Fruit fly (Drosophila melanogaster) whole organism, embryonic: ENCODE results near the gene Rad17.

ENCODE experiments used
- CG10209 ChIP-seq: fragments of 200-800 bp; sonication (Bioruptor generic); optimal IDR thresholded peaks from 3 replicates; lab custom pipeline; 2017; ENCODE audit warnings: missing biosample characterization, mild to moderate bottlenecking, missing genetic modification characterization, missing genetic modification reagents
- CG15011 ChIP-seq: fragments of 200-800 bp; sonication (Bioruptor generic); optimal IDR thresholded peaks from 3 replicates; lab custom pipeline; 2018; ENCODE audit warnings: missing biosample characterization, mild to moderate bottlenecking, missing genetic modification characterization
- CG15514 ChIP-seq: fragments of 200-800 bp; sonication (Bioruptor generic); optimal IDR thresholded peaks from 3 replicates; lab custom pipeline; 2017; ENCODE audit warnings: missing biosample characterization, missing genetic modification characterization, mild to moderate bottlenecking, moderate library complexity, missing genetic modification reagents
- CG16815 ChIP-seq: fragments of 200-800 bp; sonication (Bioruptor generic); optimal IDR thresholded peaks from 3 replicates; lab custom pipeline; 2017; ENCODE audit warnings: missing biosample characterization, mild to moderate bottlenecking, missing genetic modification characterization
- CG17359 ChIP-seq: fragments of 200-800 bp; sonication (Bioruptor generic); optimal IDR thresholded peaks from 3 replicates; lab custom pipeline; 2018; ENCODE audit warnings: missing biosample characterization, mild to moderate bottlenecking, missing genetic modification characterization, moderate library complexity
- CG18011 ChIP-seq: fragments of 200-800 bp; sonication (Bioruptor generic); optimal IDR thresholded peaks from 2 replicates; lab custom pipeline; 2017; ENCODE audit warnings: missing biosample characterization, missing genetic modification characterization, mild to moderate bottlenecking, moderate library complexity, missing genotype
- CG2199 ChIP-seq: fragments of 200-800 bp; sonication (Bioruptor generic); IDR thresholded peaks from 3 replicates; pipeline ENCODE4 v1.3.6; 2022; ENCODE audit warnings: missing biosample characterization, missing genetic modification characterization
- CG30431 ChIP-seq: fragments of 200-800 bp; sonication (Bioruptor generic); optimal IDR thresholded peaks from 2 replicates; lab custom pipeline; 2017; ENCODE audit warnings: missing biosample characterization, missing genetic modification characterization
- CG32772 ChIP-seq: fragments of 200-800 bp; sonication (Bioruptor generic); IDR thresholded peaks from 2 replicates; pipeline ENCODE4 v1.3.6; 2022; ENCODE audit warnings: missing biosample characterization, missing genetic modification characterization
- CG34224 ChIP-seq: fragments of 200-800 bp; sonication (Bioruptor generic); IDR thresholded peaks from 3 replicates; pipeline ENCODE4 v1.3.6; 2022; ENCODE audit warnings: missing biosample characterization, missing genetic modification characterization; ENCODE audit not compliant: partially characterized antibody
- CG4820 ChIP-seq: fragments of 200-800 bp; sonication (Bioruptor generic); optimal IDR thresholded peaks from 3 replicates; lab custom pipeline; 2016; ENCODE audit warnings: missing biosample characterization, missing genetic modification characterization
- CG5180 ChIP-seq: fragments of 200-800 bp; sonication (Bioruptor generic); optimal IDR thresholded peaks from 3 replicates; lab custom pipeline; 2017; ENCODE audit warnings: missing biosample characterization, missing genetic modification characterization, mild to moderate bottlenecking, moderate library complexity, missing genetic modification reagents
- CG5245 ChIP-seq: fragments of 200-800 bp; sonication (Bioruptor generic); optimal IDR thresholded peaks from 3 replicates; lab custom pipeline; 2016; ENCODE audit warnings: missing biosample characterization, missing genetic modification characterization
- CG5953 ChIP-seq: fragments of 200-800 bp; sonication (Bioruptor generic); IDR thresholded peaks from 2 replicates; pipeline ENCODE4 v1.3.6; 2022; ENCODE audit warnings: missing biosample characterization, missing genetic modification characterization
- CG6654 ChIP-seq: fragments of 200-800 bp; sonication (Bioruptor generic); optimal IDR thresholded peaks from 2 replicates; lab custom pipeline; 2017; ENCODE audit warnings: missing biosample characterization, mild to moderate bottlenecking, missing genetic modification characterization
- CG8765 ChIP-seq: fragments of 200-800 bp; sonication (Bioruptor generic); IDR thresholded peaks from 2 replicates; pipeline ENCODE4 v1.3.6; 2022; ENCODE audit warnings: missing biosample characterization, missing genetic modification characterization
- D19A ChIP-seq: fragments of 200-800 bp; optimal IDR thresholded peaks from 3 replicates; lab custom pipeline; 2019; ENCODE audit warnings: missing biosample characterization, mild to moderate bottlenecking, missing genetic modification characterization, moderate library complexity
- D19B ChIP-seq: fragments of 200-800 bp; sonication (Bioruptor generic); optimal IDR thresholded peaks from 2 replicates; lab custom pipeline; 2017; ENCODE audit warnings: missing biosample characterization, mild to moderate bottlenecking, missing genetic modification characterization
- Dad ChIP-seq: fragments of 200-800 bp; sonication (Bioruptor generic); optimal IDR thresholded peaks from 3 replicates; lab custom pipeline; 2016; ENCODE audit warnings: missing biosample characterization, missing genetic modification characterization
- Doc2 ChIP-seq: fragments of 200-800 bp; sonication (Bioruptor generic); IDR thresholded peaks from 2 replicates; pipeline ENCODE4 v1.3.6; 2022; ENCODE audit warnings: missing biosample characterization, missing genetic modification characterization
- Ets97D ChIP-seq: fragments of 200-800 bp; sonication (Bioruptor generic); optimal IDR thresholded peaks from 3 replicates; lab custom pipeline; 2016; ENCODE audit warnings: missing biosample characterization, missing genetic modification characterization
- HmgZ ChIP-seq: fragments of 200-800 bp; sonication (Bioruptor generic); optimal IDR thresholded peaks from 2 replicates; lab custom pipeline; 2018; ENCODE audit warnings: missing biosample characterization, mild to moderate bottlenecking, missing genetic modification characterization
- Hsf ChIP-seq: fragments of 200-800 bp; sonication (Bioruptor generic); optimal IDR thresholded peaks from 3 replicates; lab custom pipeline; 2016; ENCODE audit warnings: missing biosample characterization, missing genetic modification characterization
- Kr ChIP-seq: fragments of 200-800 bp; sonication (Bioruptor generic); optimal IDR thresholded peaks from 2 replicates; lab custom pipeline; 2017; ENCODE audit warnings: missing biosample characterization, mild to moderate bottlenecking, missing genetic modification characterization
- MESR4 ChIP-seq: fragments of 200-800 bp; sonication (Bioruptor generic); optimal IDR thresholded peaks from 2 replicates; lab custom pipeline; 2018; ENCODE audit warnings: missing biosample characterization, mild to moderate bottlenecking, missing genetic modification characterization, moderate library complexity
- Mes4 ChIP-seq: fragments of 200-800 bp; sonication (Bioruptor generic); optimal IDR thresholded peaks from 2 replicates; lab custom pipeline; 2016; ENCODE audit warnings: missing biosample characterization, missing genetic modification characterization
- Oli ChIP-seq: fragments of 200-800 bp; sonication (Bioruptor generic); optimal IDR thresholded peaks from 2 replicates; lab custom pipeline; 2018; ENCODE audit warnings: missing biosample characterization, mild to moderate bottlenecking, missing genetic modification characterization, moderate library complexity
- Trl ChIP-seq, 3 experiments: fragments of >200 bp in 2 of 3; fragments of 200-800 bp in 1 of 3; sonication (Bioruptor generic) in 1 of 3; optimal IDR thresholded peaks; 2 replicates in 1 of 3; 3 replicates in 2 of 3; lab custom pipeline; 2016 to 2017; ENCODE audit warnings: missing biosample characterization in 1 of 3, missing genetic modification characterization in 1 of 3
- aop ChIP-seq: fragments of 200-800 bp; sonication (Bioruptor generic); IDR thresholded peaks from 2 replicates; pipeline ENCODE4 v1.3.6; 2022; ENCODE audit warnings: missing biosample characterization, missing genetic modification characterization
- ap ChIP-seq: fragments of 200-800 bp; sonication (Bioruptor generic); IDR thresholded peaks from 2 replicates; pipeline ENCODE4 v1.3.6; 2022; ENCODE audit warnings: missing biosample characterization, missing genetic modification characterization
- az2 ChIP-seq: fragments of 200-800 bp; sonication (Bioruptor generic); optimal IDR thresholded peaks from 3 replicates; lab custom pipeline; 2016; ENCODE audit warnings: missing biosample characterization, missing genetic modification characterization
- bigmax ChIP-seq: fragments of 200-800 bp; sonication (Bioruptor generic); optimal IDR thresholded peaks from 2 replicates; lab custom pipeline; 2018; ENCODE audit warnings: missing biosample characterization, mild to moderate bottlenecking, missing genetic modification characterization
- chinmo ChIP-seq: fragments of 200-800 bp; sonication (Bioruptor generic); IDR thresholded peaks from 4 replicates; pipeline ENCODE4 v1.3.6; 2022; ENCODE audit warnings: missing biosample characterization, missing genetic modification characterization; ENCODE audit not compliant: partially characterized antibody
- dmrt99B ChIP-seq: fragments of 200-800 bp; sonication (Bioruptor generic); optimal IDR thresholded peaks from 2 replicates; lab custom pipeline; 2018; ENCODE audit warnings: missing biosample characterization, mild to moderate bottlenecking, missing genetic modification characterization, moderate library complexity
- ftz-f1 ChIP-seq: fragments of 200-800 bp; sonication (Bioruptor generic); optimal IDR thresholded peaks from 2 replicates; lab custom pipeline; 2016; ENCODE audit warnings: missing biosample characterization, missing genetic modification characterization
- ham ChIP-seq: fragments of 200-800 bp; sonication (Bioruptor generic); IDR thresholded peaks from 2 replicates; pipeline ENCODE4 v1.3.6; 2022; ENCODE audit warnings: missing biosample characterization, missing genetic modification characterization
- hb ChIP-seq: fragments of 200-800 bp; sonication (Bioruptor generic); IDR thresholded peaks from 3 replicates; pipeline ENCODE4 v1.3.6; 2022; ENCODE audit warnings: missing biosample characterization, missing genetic modification characterization; ENCODE audit not compliant: partially characterized antibody
- knrl ChIP-seq: fragments of 200-800 bp; sonication (Bioruptor generic); IDR thresholded peaks from 3 replicates; pipeline ENCODE4 v1.3.6; 2022; ENCODE audit warnings: missing biosample characterization, missing genetic modification characterization; ENCODE audit not compliant: partially characterized antibody
- nerfin-2 ChIP-seq: fragments of 200-800 bp; sonication (Bioruptor generic); IDR thresholded peaks from 2 replicates; pipeline ENCODE4 v1.3.6; 2022; ENCODE audit warnings: missing biosample characterization, missing genetic modification characterization; ENCODE audit not compliant: partially characterized antibody
- nmo ChIP-seq: fragments of 200-800 bp; sonication (Bioruptor generic); optimal IDR thresholded peaks from 2 replicates; lab custom pipeline; 2018; ENCODE audit warnings: missing biosample characterization, mild to moderate bottlenecking, missing genetic modification characterization, moderate library complexity
- oc ChIP-seq: fragments of 200-800 bp; sonication (Bioruptor generic); optimal IDR thresholded peaks from 2 replicates; lab custom pipeline; 2018; ENCODE audit warnings: missing biosample characterization, mild to moderate bottlenecking, missing genetic modification characterization, moderate library complexity
- onecut ChIP-seq: fragments of 200-800 bp; sonication (Bioruptor generic); IDR thresholded peaks from 2 replicates; pipeline ENCODE4 v1.3.6; 2022; ENCODE audit warnings: missing biosample characterization, missing genetic modification characterization
- peb ChIP-seq: fragments of 200-800 bp; sonication (Bioruptor generic); IDR thresholded peaks from 2 replicates; pipeline ENCODE4 v1.3.6; 2022; ENCODE audit warnings: missing biosample characterization, missing genetic modification characterization
- ranshi ChIP-seq: fragments of 200-800 bp; sonication (Bioruptor generic); IDR thresholded peaks from 2 replicates; pipeline ENCODE4 v1.3.6; 2022; ENCODE audit warnings: missing biosample characterization, missing genetic modification characterization
- repo ChIP-seq: fragments of 200-800 bp; sonication (Bioruptor generic); optimal IDR thresholded peaks from 2 replicates; lab custom pipeline; 2016; ENCODE audit warnings: missing biosample characterization, missing genetic modification characterization
- sna ChIP-seq: fragments of 200-800 bp; sonication (Bioruptor generic); IDR thresholded peaks from 2 replicates; pipeline ENCODE4 v1.3.6; 2022; ENCODE audit warnings: missing biosample characterization, missing genetic modification characterization; ENCODE audit not compliant: partially characterized antibody
- trem ChIP-seq: fragments of 200-800 bp; optimal IDR thresholded peaks from 3 replicates; lab custom pipeline; 2019; ENCODE audit warnings: missing biosample characterization, mild to moderate bottlenecking, missing genetic modification characterization, moderate library complexity
- trh ChIP-seq: fragments of 200-800 bp; sonication (Bioruptor generic); optimal IDR thresholded peaks from 2 replicates; lab custom pipeline; 2016; ENCODE audit warnings: missing biosample characterization, missing genetic modification characterization
- ttk ChIP-seq: fragments of 200-800 bp; sonication (Bioruptor generic); IDR thresholded peaks from 2 replicates; pipeline ENCODE4 v2.1.2; 2022; ENCODE audit warnings: missing biosample characterization, missing genetic modification characterization
- zen ChIP-seq: fragments of 200-800 bp; sonication (Bioruptor generic); optimal IDR thresholded peaks from 3 replicates; lab custom pipeline; 2018; ENCODE audit warnings: missing biosample characterization, mild to moderate bottlenecking, missing genetic modification characterization, moderate library complexity

Gene Rad17

dm6 chr3R:14706860-14707259, 43.9 kb upstream of the Rad17 start (continued):
- no peak for TF ChIP-seq ham (GFP tag; lab: Robert Waterston, UW)
- no peak for TF ChIP-seq oc (tag; lab: Kevin White, UChicago)
- TF ChIP-seq trh (GFP tag; lab: Kevin White, UChicago) = no peak
- TF ChIP-seq D19B (GFP tag; lab: Kevin White, UChicago) = peak; percentile 84
- peak; percentile 23 for TF ChIP-seq CG30431 (GFP tag; lab: Kevin White, UChicago)
- peak; percentile 76 for TF ChIP-seq nerfin-2 (GFP tag; lab: Robert Waterston, UW)
- TF ChIP-seq Doc2 (GFP tag; lab: Robert Waterston, UW) = no peak
- TF ChIP-seq ranshi (GFP tag; lab: Robert Waterston, UW) = peak; percentile 51
- peak; percentile 12 for TF ChIP-seq D19A (tag; lab: Kevin White, UChicago)
- peak; percentile 51 for TF ChIP-seq CG17359 (tag; lab: Kevin White, UChicago)
- no peak for TF ChIP-seq zen
- peak; percentile 46; the same call in 1 of the 2 replicates for TF ChIP-seq aop (GFP tag; lab: Robert Waterston, UW)
- peak; percentile 20 for TF ChIP-seq CG5180 (GFP tag; lab: Kevin White, UChicago)
- peak; percentile 16 for TF ChIP-seq CG4820
- TF ChIP-seq hb (GFP tag; lab: Robert Waterston, UW) = peak; percentile 74; the same call in 2 of the 3 replicates
- TF ChIP-seq peb (GFP tag; lab: Robert Waterston, UW) = no peak
- TF ChIP-seq Mes4 = peak; percentile 34
- no peak for TF ChIP-seq trem
- peak; percentile 8 for TF ChIP-seq Ets97D (GFP tag; lab: Kevin White, UChicago)
- no peak for TF ChIP-seq MESR4 (GFP tag; lab: Kevin White, UChicago)
- peak; percentile 13 for TF ChIP-seq CG15514 (GFP tag; lab: Kevin White, UChicago)
- TF ChIP-seq ftz-f1 (GFP tag; lab: Kevin White, UChicago) = no peak
- TF ChIP-seq CG2199 (GFP tag; lab: Robert Waterston, UW) = no peak
- TF ChIP-seq knrl = peak; percentile 28; the same call in 1 of the 3 replicates
- peak; percentile 30 for TF ChIP-seq az2 (GFP tag; lab: Kevin White, UChicago)
- TF ChIP-seq CG15011 (GFP tag; lab: Kevin White, UChicago) = no peak
- no peak for TF ChIP-seq Trl (optimal IDR thresholded peaks at IDR 0.05; lab: Kevin White, UChicago)
- peak; percentile 47 for TF ChIP-seq Trl (GFP tag; optimal IDR thresholded peaks at IDR 0.05; lab: Kevin White, UChicago)
- peak; percentile 50; the same call in 1 of the 2 replicates for TF ChIP-seq sna
- TF ChIP-seq dmrt99B = peak; percentile 74
- TF ChIP-seq Oli (tag; lab: Kevin White, UChicago) = peak; percentile 48
- TF ChIP-seq CG6654 (GFP tag; lab: Kevin White, UChicago) = no peak
- peak; percentile 73 for TF ChIP-seq CG5953 (GFP tag; lab: Robert Waterston, UW)
- TF ChIP-seq CG18011 (GFP tag; lab: Kevin White, UChicago) = no peak
- TF ChIP-seq CG34224 (GFP tag; lab: Robert Waterston, UW) = peak; percentile 73
- peak; percentile 73 for TF ChIP-seq ap (GFP tag; lab: Robert Waterston, UW)
- TF ChIP-seq ttk (GFP tag; lab: Robert Waterston, UW) = peak; percentile 77
- TF ChIP-seq repo (GFP tag; lab: Kevin White, UChicago) = peak; percentile 56
- TF ChIP-seq nmo (GFP tag; lab: Kevin White, UChicago) = peak; percentile 34
- TF ChIP-seq bigmax (GFP tag; lab: Kevin White, UChicago) = no peak
- peak; percentile 27 for TF ChIP-seq CG10209
- no peak for TF ChIP-seq CG32772
- no peak for TF ChIP-seq CG5245
- peak; percentile 16 for TF ChIP-seq HmgZ (tag; lab: Kevin White, UChicago)
- TF ChIP-seq chinmo (GFP tag; lab: Robert Waterston, UW) = peak; percentile 77; the same call in 3 of the 4 replicates
- TF ChIP-seq Dad (GFP tag; lab: Kevin White, UChicago) = peak; percentile 13
- TF ChIP-seq Hsf (GFP tag; lab: Kevin White, UChicago) = peak; percentile 39
- no peak for TF ChIP-seq Kr (GFP tag; lab: Kevin White, UChicago)
- 0 out of 2 replicates have a peak, but pooled peaks have one; percentile 8 for TF ChIP-seq CG8765 (GFP tag; lab: Robert Waterston, UW)
- TF ChIP-seq onecut (GFP tag; lab: Robert Waterston, UW) = peak; percentile 36
- no peak for TF ChIP-seq CG16815
